Fruit fly (Drosophila melanogaster) whole organism, embryonic: Measurements from ENCODE around the gene Myo31DF.

Source experiments
- C15 ChIP-seq: fragments of 200-800 bp; sonication (Bioruptor generic); IDR thresholded peaks from 3 replicates; pipeline ENCODE4 v1.3.6; 2022; ENCODE audit warnings: missing biosample characterization, missing genetic modification characterization
- CG10321 ChIP-seq: fragments of 200-800 bp; sonication (Bioruptor generic); IDR thresholded peaks from 2 replicates; pipeline ENCODE4 v1.3.6; 2022; ENCODE audit warnings: missing biosample characterization, missing genetic modification characterization
- CG11456 ChIP-seq: fragments of 200-800 bp; sonication (Bioruptor generic); IDR thresholded peaks from 3 replicates; pipeline ENCODE4 v1.3.6; 2022; ENCODE audit warnings: missing biosample characterization, missing genetic modification characterization
- CG11723 ChIP-seq: fragments of 200-800 bp; sonication (Bioruptor generic); optimal IDR thresholded peaks from 2 replicates; lab custom pipeline; 2017; ENCODE audit warnings: missing biosample characterization, mild to moderate bottlenecking, missing genetic modification characterization
- CG15601 ChIP-seq: fragments of 200-800 bp; sonication (Bioruptor generic); optimal IDR thresholded peaks from 3 replicates; lab custom pipeline; 2019; ENCODE audit warnings: missing biosample characterization, mild to moderate bottlenecking, missing genetic modification characterization, moderate library complexity
- CG1647 ChIP-seq: fragments of 200-800 bp; sonication (Bioruptor generic); optimal IDR thresholded peaks from 3 replicates; lab custom pipeline; 2016; ENCODE audit warnings: missing biosample characterization, missing genetic modification characterization
- CG17328 ChIP-seq: fragments of 200-800 bp; sonication (Bioruptor generic); IDR thresholded peaks from 2 replicates; pipeline ENCODE4 v1.3.6; 2022; ENCODE audit warnings: missing biosample characterization, missing genetic modification characterization
- CG17568 ChIP-seq: fragments of 200-800 bp; sonication (Bioruptor generic); optimal IDR thresholded peaks from 2 replicates; lab custom pipeline; 2018; ENCODE audit warnings: missing biosample characterization, mild to moderate bottlenecking, missing genetic modification characterization, moderate library complexity
- CG18011 ChIP-seq: fragments of 200-800 bp; sonication (Bioruptor generic); optimal IDR thresholded peaks from 2 replicates; lab custom pipeline; 2017; ENCODE audit warnings: missing biosample characterization, missing genetic modification characterization, mild to moderate bottlenecking, moderate library complexity, missing genotype
- CG18619 ChIP-seq: fragments of 200-800 bp; sonication (Bioruptor generic); optimal IDR thresholded peaks from 3 replicates; lab custom pipeline; 2017; ENCODE audit warnings: missing biosample characterization, mild to moderate bottlenecking, missing genetic modification characterization
- CG2202 ChIP-seq: fragments of 200-800 bp; sonication (Bioruptor generic); optimal IDR thresholded peaks from 2 replicates; lab custom pipeline; 2018; ENCODE audit warnings: missing biosample characterization, mild to moderate bottlenecking, missing genetic modification characterization
- CG3726 ChIP-seq: fragments of 200-800 bp; sonication (Bioruptor generic); IDR thresholded peaks from 3 replicates; pipeline ENCODE4, ENCODE4 v1.3.6; 2022; ENCODE audit warnings: missing biosample characterization, missing genetic modification characterization
- CG5180 ChIP-seq: fragments of 200-800 bp; sonication (Bioruptor generic); optimal IDR thresholded peaks from 3 replicates; lab custom pipeline; 2017; ENCODE audit warnings: missing biosample characterization, missing genetic modification characterization, mild to moderate bottlenecking, moderate library complexity, missing genetic modification reagents
- CG6254 ChIP-seq: fragments of 200-800 bp; sonication (Bioruptor generic); optimal IDR thresholded peaks from 3 replicates; lab custom pipeline; 2017; ENCODE audit warnings: mild to moderate bottlenecking, missing biosample characterization, missing genetic modification reagents, missing genetic modification characterization
- CG6689 ChIP-seq: fragments of 200-800 bp; sonication (Bioruptor generic); IDR thresholded peaks from 2 replicates; pipeline ENCODE4 v1.3.6; 2022; ENCODE audit warnings: missing biosample characterization, missing genetic modification characterization
- CG6765 ChIP-seq: fragments of 200-800 bp; sonication (Bioruptor generic); optimal IDR thresholded peaks from 3 replicates; lab custom pipeline; 2017; ENCODE audit warnings: missing biosample characterization, mild to moderate bottlenecking, missing genetic modification characterization
- CG6813 ChIP-seq: fragments of 200-800 bp; sonication (Bioruptor generic); optimal IDR thresholded peaks from 2 replicates; lab custom pipeline; 2017; ENCODE audit warnings: missing biosample characterization, missing genetic modification characterization, mild to moderate bottlenecking, moderate library complexity, missing genetic modification reagents
- CG7786 ChIP-seq: fragments of 200-800 bp; sonication (Bioruptor generic); optimal IDR thresholded peaks from 2 replicates; lab custom pipeline; 2016; ENCODE audit warnings: missing biosample characterization, missing genetic modification characterization
- CG8944 ChIP-seq: fragments of 200-800 bp; sonication (Bioruptor generic); optimal IDR thresholded peaks from 3 replicates; lab custom pipeline; 2016; ENCODE audit warnings: missing biosample characterization, missing genetic modification characterization
- CG9437 ChIP-seq: fragments of 200-800 bp; sonication (Bioruptor generic); optimal IDR thresholded peaks from 2 replicates; lab custom pipeline; 2018; ENCODE audit warnings: missing biosample characterization, mild to moderate bottlenecking, missing genetic modification characterization
- D ChIP-seq, 2 experiments: fragments of 200-800 bp in 1 of 2; fragments of >200 bp in 1 of 2; sonication (Bioruptor generic) in 1 of 2; optimal IDR thresholded peaks; 2 replicates in 1 of 2; 3 replicates in 1 of 2; lab custom pipeline; 2017; ENCODE audit warnings: mild to moderate bottlenecking in 1 of 2, missing biosample characterization in 1 of 2, missing genetic modification characterization in 1 of 2, missing genetic modification reagents in 1 of 2
- Drgx ChIP-seq: fragments of 200-800 bp; sonication (Bioruptor generic); IDR thresholded peaks from 2 replicates; pipeline ENCODE4 v1.3.6; 2022; ENCODE audit warnings: missing biosample characterization, missing genetic modification characterization
- H15 ChIP-seq: fragments of 200-800 bp; sonication (Bioruptor generic); IDR thresholded peaks from 3 replicates; pipeline ENCODE4 v1.3.6; 2022; ENCODE audit warnings: missing biosample characterization, missing genetic modification characterization
- HHEX ChIP-seq: fragments of 200-800 bp; sonication (Bioruptor generic); optimal IDR thresholded peaks from 3 replicates; lab custom pipeline; 2017; ENCODE audit warnings: missing biosample characterization, mild to moderate bottlenecking, missing genetic modification characterization, missing genetic modification reagents
- Pdp1 ChIP-seq, 2 experiments: fragments of 200-800 bp; sonication (Bioruptor generic); optimal IDR thresholded peaks; 3 replicates each; lab custom pipeline; 2016; ENCODE audit warnings: missing biosample characterization in 2 of 2, missing genetic modification characterization in 2 of 2, mild to moderate bottlenecking in 1 of 2, moderate library complexity in 1 of 2
- Side ChIP-seq: fragments of 200-800 bp; sonication (Bioruptor generic); optimal IDR thresholded peaks from 2 replicates; lab custom pipeline; 2016; ENCODE audit warnings: missing biosample characterization, missing genetic modification characterization
- Usf ChIP-seq: fragments of 200-800 bp; sonication (Bioruptor generic); optimal IDR thresholded peaks from 2 replicates; lab custom pipeline; 2017; ENCODE audit warnings: missing genotype, missing biosample characterization, missing genetic modification characterization
- Xbp1 ChIP-seq: fragments of 200-800 bp; sonication (Bioruptor generic); optimal IDR thresholded peaks from 3 replicates; lab custom pipeline; 2016; ENCODE audit warnings: missing biosample characterization, mild to moderate bottlenecking, missing genetic modification characterization
- Xrp1 ChIP-seq: fragments of 200-800 bp; sonication (Bioruptor generic); IDR thresholded peaks from 2 replicates; pipeline ENCODE4 v1.3.6; 2022; ENCODE audit warnings: missing biosample characterization, missing genetic modification characterization
- bowl ChIP-seq: fragments of 200-800 bp; sonication (Bioruptor generic); IDR thresholded peaks from 2 replicates; pipeline ENCODE4 v1.3.6; 2022; ENCODE audit warnings: missing biosample characterization, missing genetic modification characterization
- ci ChIP-seq: fragments of 200-800 bp; sonication (Bioruptor generic); IDR thresholded peaks from 3 replicates; pipeline ENCODE4 v1.3.6; 2022; ENCODE audit warnings: missing biosample characterization, missing genetic modification characterization
- crc ChIP-seq: fragments of 200-800 bp; sonication (Bioruptor generic); optimal IDR thresholded peaks from 2 replicates; lab custom pipeline; 2016; ENCODE audit warnings: missing biosample characterization, missing genetic modification characterization
- crol ChIP-seq: fragments of 200-800 bp; sonication (Bioruptor generic); IDR thresholded peaks from 2 replicates; pipeline ENCODE4 v1.3.6; 2022; ENCODE audit warnings: missing biosample characterization, missing genetic modification characterization
- crp ChIP-seq, 2 experiments: fragments of 200-800 bp; sonication (Bioruptor generic); optimal IDR thresholded peaks; 2 replicates in 1 of 2; 3 replicates in 1 of 2; lab custom pipeline; 2017; ENCODE audit warnings: missing biosample characterization in 2 of 2, missing genetic modification characterization in 2 of 2, mild to moderate bottlenecking in 1 of 2, moderate library complexity in 1 of 2
- fd64A ChIP-seq: fragments of 200-800 bp; sonication (Bioruptor generic); optimal IDR thresholded peaks from 3 replicates; lab custom pipeline; 2018; ENCODE audit warnings: missing biosample characterization, mild to moderate bottlenecking, missing genetic modification characterization
- ham ChIP-seq: fragments of 200-800 bp; sonication (Bioruptor generic); IDR thresholded peaks from 2 replicates; pipeline ENCODE4 v1.3.6; 2022; ENCODE audit warnings: missing biosample characterization, missing genetic modification characterization
- ind ChIP-seq: fragments of 200-800 bp; sonication (Bioruptor generic); optimal IDR thresholded peaks from 3 replicates; lab custom pipeline; 2016; ENCODE audit warnings: missing biosample characterization, missing genetic modification characterization
- jing ChIP-seq: fragments of 200-800 bp; sonication (Bioruptor generic); optimal IDR thresholded peaks from 2 replicates; lab custom pipeline; 2018; ENCODE audit warnings: missing biosample characterization, mild to moderate bottlenecking, missing genetic modification characterization
- knrl ChIP-seq: fragments of 200-800 bp; sonication (Bioruptor generic); IDR thresholded peaks from 3 replicates; pipeline ENCODE4 v1.3.6; 2022; ENCODE audit warnings: missing biosample characterization, missing genetic modification characterization; ENCODE audit not compliant: partially characterized antibody
- lola ChIP-seq, 3 experiments: fragments of >200 bp in 2 of 3; fragments of 200-800 bp in 1 of 3; sonication (Bioruptor generic) in 1 of 3; optimal IDR thresholded peaks; 2 replicates each; lab custom pipeline; 2017 to 2019; ENCODE audit warnings: missing biosample characterization in 3 of 3, missing genetic modification characterization in 3 of 3, mild to moderate bottlenecking in 1 of 3, moderate library complexity in 1 of 3
- nerfin-1 ChIP-seq: fragments of 200-800 bp; sonication (Bioruptor generic); optimal IDR thresholded peaks from 3 replicates; lab custom pipeline; 2019; ENCODE audit warnings: missing biosample characterization, mild to moderate bottlenecking, missing genetic modification characterization, moderate library complexity
- prd ChIP-seq, 3 experiments: fragments of >200 bp in 2 of 3; fragments of 200-800 bp in 1 of 3; sonication (Bioruptor generic) in 1 of 3; optimal IDR thresholded peaks in 2 of 3; IDR thresholded peaks in 1 of 3; 2 replicates in 2 of 3; 3 replicates in 1 of 3; pipeline versions ENCODE4 v1.3.6 to Lab custom; 2017 to 2022; ENCODE audit warnings: missing biosample characterization in 1 of 3, missing genetic modification characterization in 1 of 3
- pzg ChIP-seq: fragments of 200-800 bp; sonication (Bioruptor generic); optimal IDR thresholded peaks from 3 replicates; lab custom pipeline; 2018; ENCODE audit warnings: missing biosample characterization, mild to moderate bottlenecking, missing genetic modification characterization, moderate library complexity
- scrt ChIP-seq: fragments of 200-800 bp; sonication (Bioruptor generic); optimal IDR thresholded peaks from 2 replicates; lab custom pipeline; 2018; ENCODE audit warnings: missing biosample characterization, mild to moderate bottlenecking, missing genetic modification characterization, moderate library complexity
- toy ChIP-seq: fragments of 200-800 bp; sonication (Bioruptor generic); IDR thresholded peaks from 2 replicates; pipeline ENCODE4 v1.3.6; 2022; ENCODE audit warnings: missing biosample characterization, missing genetic modification characterization
- ttk ChIP-seq: fragments of 200-800 bp; sonication (Bioruptor generic); IDR thresholded peaks from 2 replicates; pipeline ENCODE4 v2.1.2; 2022; ENCODE audit warnings: missing biosample characterization, missing genetic modification characterization
- tup ChIP-seq: fragments of 200-800 bp; sonication (Bioruptor generic); optimal IDR thresholded peaks from 2 replicates; lab custom pipeline; 2016; ENCODE audit warnings: missing biosample characterization, mild to moderate bottlenecking, missing genetic modification characterization, moderate library complexity
- twi ChIP-seq: fragments of 200-800 bp; optimal IDR thresholded peaks from 2 replicates; lab custom pipeline; 2019; ENCODE audit warnings: missing biosample characterization, mild to moderate bottlenecking, missing genetic modification characterization, moderate library complexity
- unc-4 ChIP-seq: fragments of 200-800 bp; sonication (Bioruptor generic); IDR thresholded peaks from 2 replicates; pipeline ENCODE4 v1.3.6; 2022; ENCODE audit warnings: missing biosample characterization, missing genetic modification characterization; ENCODE audit not compliant: partially characterized antibody

The Myo31DF gene

dm6 chr2L:10504895-10505294 lies 1.7 kb downstream of the Myo31DF start (continued):
- TF ChIP-seq knrl = no peak
- TF ChIP-seq pzg (GFP tag; lab: Kevin White, UChicago) = no peak
- TF ChIP-seq CG10321 = no peak
- TF ChIP-seq D (optimal IDR thresholded peaks at IDR 0.05; lab: Kevin White, UChicago) = no peak
- peak; percentile 23 for TF ChIP-seq D (GFP tag; optimal IDR thresholded peaks at IDR 0.05; lab: Kevin White, UChicago)
- no peak for TF ChIP-seq Drgx (GFP tag; lab: Robert Waterston, UW)
- TF ChIP-seq CG6765 (GFP tag; lab: Kevin White, UChicago) = no peak
- TF ChIP-seq CG3726 = no peak
- no peak for TF ChIP-seq C15
- TF ChIP-seq Side (GFP tag; lab: Kevin White, UChicago) = peak; percentile 21
- TF ChIP-seq CG18011 = no peak
- no peak for TF ChIP-seq CG9437 (GFP tag; lab: Kevin White, UChicago)
- no peak for TF ChIP-seq Xbp1 (GFP tag; lab: Kevin White, UChicago)
- TF ChIP-seq fd64A (GFP tag; lab: Kevin White, UChicago) = peak; percentile 55
- TF ChIP-seq nerfin-1 (tag; lab: Kevin White, UChicago) = peak; percentile 39
- TF ChIP-seq CG15601 (tag; lab: Kevin White, UChicago) = peak; percentile 63
- peak; percentile 72 for TF ChIP-seq CG6813 (GFP tag; lab: Kevin White, UChicago)
- TF ChIP-seq jing (GFP tag; lab: Kevin White, UChicago) = no peak
- TF ChIP-seq scrt (GFP tag; lab: Kevin White, UChicago) = no peak
- TF ChIP-seq HHEX (GFP tag; lab: Kevin White, UChicago) = no peak
- no peak for TF ChIP-seq toy
- no peak for TF ChIP-seq CG6689 (GFP tag; lab: Robert Waterston, UW)
- peak; percentile 27 for TF ChIP-seq CG11723
- no peak for TF ChIP-seq crp (GFP tag; optimal IDR thresholded peaks at IDR 0.05; lab: Kevin White, UChicago)
- TF ChIP-seq CG18619 (GFP tag; lab: Kevin White, UChicago) = no peak
- TF ChIP-seq CG2202 (tag; lab: Kevin White, UChicago) = peak; percentile 69
- no peak for TF ChIP-seq crol (GFP tag; lab: Robert Waterston, UW)
- TF ChIP-seq ttk (GFP tag; lab: Robert Waterston, UW) = no peak
- no peak for TF ChIP-seq CG8944 (GFP tag; lab: Kevin White, UChicago)
- TF ChIP-seq tup = no peak
- peak; percentile 68; the same call in 2 of the 3 replicates for TF ChIP-seq ci (GFP tag; lab: Robert Waterston, UW)
- no peak for TF ChIP-seq H15 (GFP tag; lab: Robert Waterston, UW)
- peak; percentile 27 for TF ChIP-seq CG6254
- TF ChIP-seq bowl (GFP tag; lab: Robert Waterston, UW) = no peak
- TF ChIP-seq CG17328 (GFP tag; lab: Robert Waterston, UW) = no peak
- TF ChIP-seq CG17568 (GFP tag; lab: Kevin White, UChicago) = peak; percentile 8
- TF ChIP-seq ham = no peak
- peak; percentile 3 for TF ChIP-seq CG1647 (GFP tag; lab: Kevin White, UChicago)
- no peak for TF ChIP-seq prd (optimal IDR thresholded peaks at IDR 0.05; lab: Kevin White, UChicago)
- no peak; the same call in 2 of the 3 replicates for TF ChIP-seq prd (GFP tag; IDR thresholded peaks at IDR 0.05; lab: Robert Waterston, UW)
- peak; percentile 52 for TF ChIP-seq twi
- no peak for TF ChIP-seq Usf (GFP tag; lab: Kevin White, UChicago)
- TF ChIP-seq crc (GFP tag; lab: Kevin White, UChicago) = no peak
- peak in 1 of 2 experiments; percentile 56 for TF ChIP-seq Pdp1 (GFP tag; optimal IDR thresholded peaks at IDR 0.05; lab: Kevin White, UChicago)
- peak in 1 of 3 experiments; percentile 52 for TF ChIP-seq lola (GFP tag; optimal IDR thresholded peaks at IDR 0.05; lab: Kevin White, UChicago)
- peak; percentile 3 for TF ChIP-seq CG5180 (GFP tag; lab: Kevin White, UChicago)
- no peak for TF ChIP-seq CG7786 (GFP tag; lab: Kevin White, UChicago)
- no peak for TF ChIP-seq unc-4
- TF ChIP-seq Xrp1 (GFP tag; lab: Robert Waterston, UW) = peak; percentile 72
- TF ChIP-seq ind (GFP tag; lab: Kevin White, UChicago) = no peak
- no peak for TF ChIP-seq CG11456 (GFP tag; lab: Robert Waterston, UW)
